Worm (Caenorhabditis elegans) whole organism, L3 larva: Measurements from ENCODE around the gene xpf-1.

Experiments
- R02D3.7 ChIP-seq: fragments of 150-350 bp; optimal IDR thresholded peaks from 2 replicates; lab custom pipeline; 2014; ENCODE audit warnings: missing biosample characterization, missing genetic modification characterization
- ceh-9 ChIP-seq: sonication (generic microtip); optimal IDR thresholded peaks from 2 replicates; lab custom pipeline; 2018; ENCODE audit warnings: missing biosample characterization, missing genetic modification characterization
- egl-27 ChIP-seq: sonication (generic microtip); optimal IDR thresholded peaks from 4 replicates; lab custom pipeline; 2017; ENCODE audit warnings: missing biosample characterization, missing genetic modification reagents, missing genetic modification characterization
- elt-3 ChIP-seq, 3 experiments: fragments of 150-350 bp in 1 of 3; sonication (generic microtip) in 2 of 3; optimal IDR thresholded peaks; 2 replicates in 2 of 3; 4 replicates in 1 of 3; lab custom pipeline; 2014 to 2017; ENCODE audit warnings: missing biosample characterization in 3 of 3, missing genetic modification characterization in 3 of 3
- lin-39 ChIP-seq: fragments of 150-350 bp; optimal IDR thresholded peaks from 2 replicates; lab custom pipeline; 2018; ENCODE audit warnings: missing biosample characterization, missing genetic modification reagents, missing genetic modification characterization
- mml-1 ChIP-seq: fragments of 150-350 bp; sonication (generic microtip); optimal IDR thresholded peaks from 3 replicates; lab custom pipeline; 2014; ENCODE audit warnings: missing biosample characterization, missing genetic modification characterization
- pha-4 ChIP-seq: fragments of 150-350 bp; optimal IDR thresholded peaks from 2 replicates; lab custom pipeline; 2014; ENCODE audit warnings: missing biosample characterization, missing genetic modification reagents, missing genetic modification characterization
- sea-2 ChIP-seq: fragments of 150-350 bp; sonication (generic microtip); optimal IDR thresholded peaks from 4 replicates; lab custom pipeline; 2014; ENCODE audit warnings: missing biosample characterization, missing genetic modification reagents, missing genetic modification characterization

DNA sequence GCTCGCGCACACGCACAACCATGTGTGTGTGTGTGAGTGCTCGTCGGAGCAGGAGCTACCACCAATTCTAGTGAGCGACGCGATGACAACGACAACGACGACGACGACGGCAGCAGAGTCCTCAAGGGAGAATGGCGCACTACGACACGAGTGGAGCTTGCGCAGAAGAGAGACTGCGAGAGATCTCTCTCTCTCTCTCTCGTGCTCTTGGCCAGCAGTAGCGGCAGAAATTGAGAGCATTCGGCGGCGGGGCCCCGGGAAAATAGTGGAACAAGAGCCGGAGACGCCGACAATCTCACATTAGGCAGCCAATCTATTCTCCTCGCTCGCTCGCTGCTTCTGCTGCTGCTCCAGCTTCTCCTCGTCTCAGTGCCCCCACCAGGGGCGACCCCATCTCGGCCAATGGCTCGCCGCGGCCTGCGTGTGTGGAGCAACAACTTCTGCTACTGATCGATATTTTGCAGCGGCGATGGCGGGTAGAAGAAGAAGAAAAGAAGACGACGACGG, 50.9 kb downstream of the xpf-1 start:
- TF ChIP-seq sea-2: peak; percentile 32
- no peak for TF ChIP-seq R02D3.7
- TF ChIP-seq egl-27 (tag; lab: Kevin White, UChicago): peak; percentile 70
- TF ChIP-seq lin-39 (tag; lab: Kevin White, UChicago): peak; percentile 92
- no peak for TF ChIP-seq mml-1
- TF ChIP-seq ceh-9 (tag; lab: Kevin White, UChicago): no peak
- no peak for TF ChIP-seq elt-3 (tag; optimal IDR thresholded peaks at IDR 0.05; lab: Kevin White, UChicago)
- no peak for TF ChIP-seq pha-4 (tag; lab: Kevin White, UChicago)
